Worm (Caenorhabditis elegans) whole organism, young adult: ENCODE results near the gene arid-1.
A peak's percentile ranks its signal among the peaks of the same experiment; 100 is the strongest.

Experiments
- B0035.1 ChIP-seq: sonication (generic microtip); optimal IDR thresholded peaks from 2 replicates; lab custom pipeline; 2016; ENCODE audit warnings: missing genetic modification characterization, mild to moderate bottlenecking, missing compliant biosample characterization, missing genotype, missing genetic modification reagents
- B0261.1 ChIP-seq: sonication (generic microtip); optimal IDR thresholded peaks from 2 replicates; lab custom pipeline; 2016; ENCODE audit warnings: mild to moderate bottlenecking, missing genetic modification characterization, moderate library complexity, missing compliant biosample characterization
- D2030.7 ChIP-seq: fragments of 200-800 bp; sonication (Bioruptor generic); IDR thresholded peaks from 2 replicates; pipeline ENCODE4 v1.3.6; 2022; ENCODE audit warnings: missing genetic modification reagents, missing genetic modification characterization, missing compliant biosample characterization
- F10E7.11 ChIP-seq: sonication (generic microtip); optimal IDR thresholded peaks from 2 replicates; lab custom pipeline; 2017; ENCODE audit warnings: mild to moderate bottlenecking, missing genetic modification characterization, moderate library complexity, missing compliant biosample characterization
- F33H1.4 ChIP-seq: fragments of 200-800 bp; sonication (Bioruptor generic); IDR thresholded peaks from 2 replicates; pipeline ENCODE4 v1.3.6; 2022; ENCODE audit warnings: missing genetic modification reagents, missing genetic modification characterization, missing compliant biosample characterization
- F37B4.10 ChIP-seq: fragments of 200-800 bp; sonication (Bioruptor generic); IDR thresholded peaks from 2 replicates; pipeline ENCODE4 v1.3.6; 2022; ENCODE audit warnings: missing genetic modification characterization, missing compliant biosample characterization
- F52B5.7 ChIP-seq: sonication (generic microtip); optimal IDR thresholded peaks from 2 replicates; lab custom pipeline; 2016; ENCODE audit warnings: mild to moderate bottlenecking, missing genetic modification characterization, missing compliant biosample characterization
- F55B11.4 ChIP-seq: sonication (generic microtip); optimal IDR thresholded peaks from 2 replicates; lab custom pipeline; 2016; ENCODE audit warnings: missing compliant biosample characterization, missing genetic modification characterization, borderline replicate concordance; ENCODE audit not compliant: insufficient read depth
- F57C9.4 ChIP-seq: sonication (generic microtip); optimal IDR thresholded peaks from 2 replicates; lab custom pipeline; 2017; ENCODE audit warnings: mild to moderate bottlenecking, missing genetic modification characterization, missing compliant biosample characterization
- K11D2.4 ChIP-seq: fragments of 200-800 bp; sonication (Bioruptor generic); IDR thresholded peaks from 2 replicates; pipeline ENCODE4 v1.3.6; 2022; ENCODE audit warnings: missing genetic modification reagents, missing genetic modification characterization, missing compliant biosample characterization
- akir-1 ChIP-seq: fragments of 200-800 bp; sonication (Bioruptor generic); optimal IDR thresholded peaks from 2 replicates; lab custom pipeline; 2018; ENCODE audit warnings: mild to moderate bottlenecking, missing genetic modification characterization, moderate library complexity, missing compliant biosample characterization
- ama-1 ChIP-seq, 3 experiments: fragments of 150-350 bp in 1 of 3; sonication (generic microtip) in 2 of 3; optimal IDR thresholded peaks; 2 replicates each; lab custom pipeline; 2014 to 2018; ENCODE audit warnings: missing biosample characterization in 2 of 3, missing genetic modification characterization in 2 of 3, missing genetic modification reagents in 2 of 3
- aptf-3 ChIP-seq: fragments of 200-800 bp; sonication (Bioruptor generic); IDR thresholded peaks from 2 replicates; pipeline ENCODE4 v1.3.6; 2022; ENCODE audit warnings: missing genetic modification characterization, missing compliant biosample characterization
- bed-2 ChIP-seq: fragments of 200-800 bp; sonication (Bioruptor generic); IDR thresholded peaks from 2 replicates; pipeline ENCODE4 v1.3.6; 2022; ENCODE audit warnings: missing genetic modification reagents, missing genetic modification characterization, missing compliant biosample characterization
- ccch-3 ChIP-seq: fragments of 200-800 bp; sonication (Bioruptor generic); optimal IDR thresholded peaks from 2 replicates; lab custom pipeline; 2018; ENCODE audit warnings: mild to moderate bottlenecking, missing genetic modification characterization, missing compliant biosample characterization
- cebp-2 ChIP-seq: fragments of 200-800 bp; sonication (Bioruptor generic); IDR thresholded peaks from 2 replicates; pipeline ENCODE4 v1.3.6; 2022; ENCODE audit warnings: missing genetic modification characterization, missing compliant biosample characterization
- ceh-27 ChIP-seq: fragments of 200-800 bp; sonication (Bioruptor generic); optimal IDR thresholded peaks from 2 replicates; lab custom pipeline; 2018; ENCODE audit warnings: mild to moderate bottlenecking, missing genetic modification characterization, moderate library complexity, missing compliant biosample characterization
- ceh-58 ChIP-seq: fragments of 200-800 bp; sonication (Bioruptor generic); IDR thresholded peaks from 2 replicates; pipeline ENCODE4 v1.3.6; 2022; ENCODE audit warnings: missing genetic modification characterization, missing compliant biosample characterization
- die-1 ChIP-seq: sonication (generic microtip); optimal IDR thresholded peaks from 2 replicates; lab custom pipeline; 2016; ENCODE audit warnings: missing genotype, mild to moderate bottlenecking, missing genetic modification characterization, missing compliant biosample characterization
- efl-1 ChIP-seq: fragments of 150-350 bp; optimal IDR thresholded peaks from 2 replicates; lab custom pipeline; 2014; ENCODE audit warnings: missing biosample characterization, missing genetic modification reagents, missing genetic modification characterization
- egl-18 ChIP-seq: fragments of 200-800 bp; sonication (Bioruptor generic); IDR thresholded peaks from 2 replicates; pipeline ENCODE4 v1.3.6; 2022; ENCODE audit warnings: missing genetic modification reagents, missing genetic modification characterization, missing compliant biosample characterization
- fkh-3 ChIP-seq: sonication (generic microtip); optimal IDR thresholded peaks from 2 replicates; lab custom pipeline; 2016; ENCODE audit warnings: mild to moderate bottlenecking, missing genetic modification characterization, missing compliant biosample characterization
- hlh-12 ChIP-seq: sonication (generic microtip); optimal IDR thresholded peaks from 2 replicates; lab custom pipeline; 2016; ENCODE audit warnings: missing genetic modification characterization, missing compliant biosample characterization
- hlh-26 ChIP-seq: fragments of 200-800 bp; sonication (Bioruptor generic); conservative IDR thresholded peaks from 2 replicates; pipeline ENCODE4 v1.3.6; 2022; ENCODE audit warnings: missing genetic modification reagents, missing genetic modification characterization, missing compliant biosample characterization
- hrde-1 ChIP-seq: sonication (generic microtip); optimal IDR thresholded peaks from 2 replicates; lab custom pipeline; 2016; ENCODE audit warnings: missing genetic modification characterization, mild to moderate bottlenecking, missing compliant biosample characterization, moderate library complexity, missing genotype, missing genetic modification reagents, borderline replicate concordance
- hsf-1 ChIP-seq: fragments of 200-800 bp; sonication (Bioruptor generic); IDR thresholded peaks from 2 replicates; pipeline ENCODE4 v1.3.6; 2022; ENCODE audit warnings: missing genetic modification reagents, missing genetic modification characterization, missing compliant biosample characterization
- lag-1 ChIP-seq: fragments of 200-800 bp; sonication (Bioruptor generic); IDR thresholded peaks from 2 replicates; pipeline ENCODE4 v1.3.6; 2022; ENCODE audit warnings: missing genetic modification reagents, missing genetic modification characterization, missing compliant biosample characterization
- lin-40 ChIP-seq: sonication (generic microtip); optimal IDR thresholded peaks from 2 replicates; lab custom pipeline; 2016; ENCODE audit warnings: missing genetic modification characterization, mild to moderate bottlenecking, missing compliant biosample characterization, missing genotype, missing genetic modification reagents
- madf-8 ChIP-seq: fragments of 200-800 bp; sonication (Bioruptor generic); conservative IDR thresholded peaks from 2 replicates; pipeline ENCODE4 v1.3.6; 2022; ENCODE audit warnings: missing genetic modification reagents, missing genetic modification characterization, missing compliant biosample characterization
- mcd-1 ChIP-seq: fragments of 200-800 bp; sonication (Bioruptor generic); IDR thresholded peaks from 2 replicates; pipeline ENCODE4 v1.3.6; 2022; ENCODE audit warnings: missing genetic modification reagents, missing genetic modification characterization, missing compliant biosample characterization
- mxl-1 ChIP-seq: sonication (generic microtip); optimal IDR thresholded peaks from 2 replicates; lab custom pipeline; 2016; ENCODE audit warnings: missing genetic modification characterization, missing compliant biosample characterization
- nfya-2 ChIP-seq: fragments of 200-800 bp; sonication (Bioruptor generic); IDR thresholded peaks from 2 replicates; pipeline ENCODE4 v1.3.6; 2022; ENCODE audit warnings: missing genetic modification reagents, missing genetic modification characterization, missing compliant biosample characterization
- nfyb-1 ChIP-seq: fragments of 200-800 bp; sonication (Bioruptor generic); IDR thresholded peaks from 2 replicates; pipeline ENCODE4 v1.3.6; 2022; ENCODE audit warnings: missing genetic modification reagents, missing genetic modification characterization, missing compliant biosample characterization
- nhr-120 ChIP-seq: fragments of 200-800 bp; sonication (Bioruptor generic); IDR thresholded peaks from 2 replicates; pipeline ENCODE4 v1.3.6; 2022; ENCODE audit warnings: missing genetic modification characterization, missing compliant biosample characterization
- nhr-90 ChIP-seq: sonication (generic microtip); optimal IDR thresholded peaks from 2 replicates; lab custom pipeline; 2016; ENCODE audit warnings: missing genotype, mild to moderate bottlenecking, missing genetic modification characterization, missing compliant biosample characterization
- pbrm-1 ChIP-seq: fragments of 200-800 bp; sonication (Bioruptor generic); IDR thresholded peaks from 2 replicates; pipeline ENCODE4 v1.3.6; 2022; ENCODE audit warnings: missing genetic modification reagents, missing genetic modification characterization, missing compliant biosample characterization
- rcor-1 ChIP-seq: fragments of 200-800 bp; sonication (Bioruptor generic); IDR thresholded peaks from 2 replicates; pipeline ENCODE4 v1.3.6; 2022; ENCODE audit warnings: missing genetic modification reagents, missing genetic modification characterization, missing compliant biosample characterization
- repo-1 ChIP-seq: sonication (generic microtip); optimal IDR thresholded peaks from 2 replicates; lab custom pipeline; 2017; ENCODE audit warnings: mild to moderate bottlenecking, missing genetic modification characterization, missing compliant biosample characterization
- rpc-1 ChIP-seq, 2 experiments: fragments of 150-350 bp in 1 of 2; sonication (generic microtip) in 1 of 2; optimal IDR thresholded peaks; 2 replicates each; lab custom pipeline; 2014 to 2018; ENCODE audit warnings: missing biosample characterization in 1 of 2, missing genetic modification characterization in 1 of 2, missing genetic modification reagents in 1 of 2, missing genotype in 1 of 2
- sdz-38 ChIP-seq: sonication (generic microtip); optimal IDR thresholded peaks from 2 replicates; lab custom pipeline; 2016; ENCODE audit warnings: missing genotype, missing genetic modification characterization, missing compliant biosample characterization
- sea-2 ChIP-seq: fragments of 200-800 bp; sonication (Bioruptor generic); IDR thresholded peaks from 2 replicates; pipeline ENCODE4 v1.3.6; 2022; ENCODE audit warnings: missing genetic modification characterization, missing compliant biosample characterization
- snpc-1.1 ChIP-seq: sonication (generic microtip); optimal IDR thresholded peaks from 2 replicates; lab custom pipeline; 2017; ENCODE audit warnings: missing genetic modification characterization, mild to moderate bottlenecking, missing compliant biosample characterization, antibody characterized with exemption, moderate library complexity, missing genotype, missing genetic modification reagents; ENCODE audit not compliant: insufficient read depth
- snpc-1.3 ChIP-seq: sonication (generic microtip); optimal IDR thresholded peaks from 2 replicates; lab custom pipeline; 2017; ENCODE audit warnings: missing genetic modification characterization, mild to moderate bottlenecking, missing compliant biosample characterization, antibody characterized with exemption, moderate library complexity, missing genotype, missing genetic modification reagents; ENCODE audit not compliant: insufficient read depth
- snpc-3.4 ChIP-seq: sonication (generic microtip); optimal IDR thresholded peaks from 2 replicates; lab custom pipeline; 2017; ENCODE audit warnings: missing genetic modification characterization, mild to moderate bottlenecking, missing compliant biosample characterization, antibody characterized with exemption, moderate library complexity, missing genotype, missing genetic modification reagents
- tbp1 ChIP-seq: fragments of 200-800 bp; sonication (Bioruptor generic); optimal IDR thresholded peaks from 2 replicates; lab custom pipeline; 2018; ENCODE audit warnings: mild to moderate bottlenecking, missing genetic modification characterization, missing compliant biosample characterization
- unc-130 ChIP-seq: sonication (generic microtip); optimal IDR thresholded peaks from 2 replicates; lab custom pipeline; 2016; ENCODE audit warnings: missing genetic modification reagents, missing genetic modification characterization, missing compliant biosample characterization
- zfh-2 ChIP-seq: fragments of 200-800 bp; sonication (Bioruptor generic); conservative IDR thresholded peaks from 2 replicates; pipeline ENCODE4 v1.3.6; 2022; ENCODE audit warnings: missing genetic modification reagents, missing genetic modification characterization, missing compliant biosample characterization
- ztf-6 ChIP-seq: fragments of 200-800 bp; sonication (Bioruptor generic); IDR thresholded peaks from 2 replicates; pipeline ENCODE4 v1.3.6; 2022; ENCODE audit warnings: missing genetic modification reagents, missing genetic modification characterization, missing compliant biosample characterization

Gene arid-1

DNA sequence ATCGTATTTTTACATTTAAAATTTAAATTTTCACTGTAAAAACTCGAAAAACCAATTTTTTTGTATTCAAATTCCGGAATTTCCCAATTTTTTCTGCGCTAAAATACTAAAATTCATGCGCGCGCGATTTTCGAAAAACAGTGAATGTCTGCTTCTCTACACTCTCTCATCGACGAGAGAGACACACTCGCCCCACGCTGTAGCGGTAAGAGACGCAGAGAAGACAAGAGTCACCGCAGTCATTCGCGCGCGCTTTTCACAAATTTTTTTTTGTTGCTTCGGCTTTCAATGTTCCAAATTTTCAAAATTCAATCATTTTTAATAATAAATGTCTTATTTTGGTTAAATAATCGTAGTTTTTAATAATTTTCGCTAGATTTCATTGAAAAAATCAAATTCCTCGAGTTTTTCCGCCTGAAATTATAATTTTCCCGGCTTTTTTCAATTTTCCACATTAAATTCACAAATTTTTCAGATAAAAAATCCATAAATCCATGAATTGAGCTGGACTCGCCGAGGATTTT is at the start of gene arid-1 (continued):
- TF ChIP-seq die-1 (tag; lab: Kevin White, UChicago), result no peak
- TF ChIP-seq K11D2.4 (GFP tag; lab: Robert Waterston, UW), result no peak
- no peak for TF ChIP-seq F52B5.7 (tag; lab: Kevin White, UChicago)
- TF ChIP-seq rcor-1 (GFP tag; lab: Robert Waterston, UW), result 0 out of 2 replicates have a peak, but pooled peaks have one; percentile 39
- TF ChIP-seq egl-18 (GFP tag; lab: Robert Waterston, UW), result no peak
- no peak for TF ChIP-seq rpc-1 (optimal IDR thresholded peaks at IDR 0.05; lab: Kevin White, UChicago)
- TF ChIP-seq rpc-1 (tag; optimal IDR thresholded peaks at IDR 0.05; lab: Kevin White, UChicago), result no peak
- 0 out of 2 replicates have a peak, but pooled peaks have one; percentile 9 for TF ChIP-seq hsf-1
- no peak for TF ChIP-seq lag-1 (GFP tag; lab: Robert Waterston, UW)
- TF ChIP-seq pbrm-1, result peak; percentile 29; the same call in 1 of the 2 replicates
- no peak for TF ChIP-seq F55B11.4 (tag; lab: Kevin White, UChicago)
- TF ChIP-seq nfya-2 (GFP tag; lab: Robert Waterston, UW), result no peak
- TF ChIP-seq ama-1 (optimal IDR thresholded peaks at IDR 0.05; lab: Kevin White, UChicago), result no peak
- TF ChIP-seq ama-1 (GFP tag; optimal IDR thresholded peaks at IDR 0.05; lab: Kevin White, UChicago), result no peak
- TF ChIP-seq fkh-3 (tag; lab: Kevin White, UChicago), result no peak
- no peak for TF ChIP-seq aptf-3
- TF ChIP-seq bed-2 (GFP tag; lab: Robert Waterston, UW), result no peak
- no peak for TF ChIP-seq akir-1 (GFP tag; lab: Kevin White, UChicago)
- no peak for TF ChIP-seq ztf-6 (GFP tag; lab: Robert Waterston, UW)
- TF ChIP-seq cebp-2, result no peak
- TF ChIP-seq mxl-1 (tag; lab: Kevin White, UChicago), result no peak
- no peak for TF ChIP-seq lin-40 (tag; lab: Kevin White, UChicago)
- peak; percentile 60 for TF ChIP-seq mcd-1 (GFP tag; lab: Robert Waterston, UW)
- TF ChIP-seq nhr-90, result no peak
- no peak for TF ChIP-seq hrde-1
- no peak for TF ChIP-seq F10E7.11 (tag; lab: Kevin White, UChicago)
- TF ChIP-seq F37B4.10 (GFP tag; lab: Robert Waterston, UW), result no peak
- no peak for TF ChIP-seq hlh-26 (GFP tag; lab: Robert Waterston, UW)
- TF ChIP-seq ccch-3 (GFP tag; lab: Kevin White, UChicago), result no peak
- TF ChIP-seq unc-130 (GFP tag; lab: Kevin White, UChicago), result peak; percentile 11
- TF ChIP-seq ceh-58, result no peak
- TF ChIP-seq snpc-3.4 (tag; lab: Kevin White, UChicago), result peak; percentile 72
- TF ChIP-seq F57C9.4 (tag; lab: Kevin White, UChicago), result no peak
- no peak for TF ChIP-seq repo-1 (tag; lab: Kevin White, UChicago)
- TF ChIP-seq sdz-38, result no peak
- no peak for TF ChIP-seq nhr-120 (GFP tag; lab: Robert Waterston, UW)
- no peak for TF ChIP-seq hlh-12 (tag; lab: Kevin White, UChicago)
- no peak for TF ChIP-seq B0261.1 (tag; lab: Kevin White, UChicago)
- TF ChIP-seq nfyb-1 (GFP tag; lab: Robert Waterston, UW), result 0 out of 2 replicates have a peak, but pooled peaks have one; percentile 41
- peak; percentile 87 for TF ChIP-seq efl-1 (GFP tag; lab: Kevin White, UChicago)
- TF ChIP-seq snpc-1.1 (tag; lab: Kevin White, UChicago), result peak; percentile 38
- peak; percentile 37 for TF ChIP-seq tbp1
- no peak for TF ChIP-seq zfh-2 (GFP tag; lab: Robert Waterston, UW)
- TF ChIP-seq F33H1.4 (GFP tag; lab: Robert Waterston, UW), result peak; percentile 62
- TF ChIP-seq B0035.1 (tag; lab: Kevin White, UChicago), result no peak
- no peak for TF ChIP-seq sea-2 (GFP tag; lab: Robert Waterston, UW)
- peak; percentile 62 for TF ChIP-seq madf-8 (GFP tag; lab: Robert Waterston, UW)
- peak; percentile 84 for TF ChIP-seq D2030.7 (GFP tag; lab: Robert Waterston, UW)
- TF ChIP-seq snpc-1.3 (tag; lab: Kevin White, UChicago), result peak; percentile 23
- no peak for TF ChIP-seq ceh-27 (GFP tag; lab: Kevin White, UChicago)
